Worm (Caenorhabditis elegans) whole organism, young adult: Measurements from ENCODE around the gene dpy-19.

Experiments used
- B0035.1 ChIP-seq: sonication (generic microtip); optimal IDR thresholded peaks from 2 replicates; lab custom pipeline; 2016; ENCODE audit warnings: missing genetic modification characterization, mild to moderate bottlenecking, missing compliant biosample characterization, missing genotype, missing genetic modification reagents
- B0261.1 ChIP-seq: sonication (generic microtip); optimal IDR thresholded peaks from 2 replicates; lab custom pipeline; 2016; ENCODE audit warnings: mild to moderate bottlenecking, missing genetic modification characterization, moderate library complexity, missing compliant biosample characterization
- F10E7.11 ChIP-seq: sonication (generic microtip); optimal IDR thresholded peaks from 2 replicates; lab custom pipeline; 2017; ENCODE audit warnings: mild to moderate bottlenecking, missing genetic modification characterization, moderate library complexity, missing compliant biosample characterization
- F23B12.7 ChIP-seq: sonication (generic microtip); optimal IDR thresholded peaks from 2 replicates; lab custom pipeline; 2017; ENCODE audit warnings: missing genetic modification characterization, mild to moderate bottlenecking, missing compliant biosample characterization, antibody characterized with exemption, moderate library complexity; ENCODE audit not compliant: insufficient read depth
- F57C9.4 ChIP-seq: sonication (generic microtip); optimal IDR thresholded peaks from 2 replicates; lab custom pipeline; 2017; ENCODE audit warnings: mild to moderate bottlenecking, missing genetic modification characterization, missing compliant biosample characterization
- T26A5.8 ChIP-seq: sonication (generic microtip); optimal IDR thresholded peaks from 2 replicates; lab custom pipeline; 2016; ENCODE audit warnings: missing genetic modification characterization, missing compliant biosample characterization
- Y53G8AR.9 ChIP-seq: fragments of 200-800 bp; sonication (Bioruptor generic); conservative IDR thresholded peaks from 2 replicates; pipeline ENCODE4 v1.3.6; 2022; ENCODE audit warnings: missing genetic modification reagents, missing genetic modification characterization, missing compliant biosample characterization
- Y56A3A.18 ChIP-seq: fragments of 200-800 bp; sonication (Bioruptor generic); IDR thresholded peaks from 2 replicates; pipeline ENCODE4 v1.3.6; 2022; ENCODE audit warnings: missing genetic modification reagents, missing genetic modification characterization, missing compliant biosample characterization
- ZK185.1 ChIP-seq: sonication (generic microtip); optimal IDR thresholded peaks from 2 replicates; lab custom pipeline; 2016; ENCODE audit warnings: mild to moderate bottlenecking, missing genetic modification characterization, missing compliant biosample characterization; ENCODE audit not compliant: poor library complexity, severe bottlenecking
- aptf-3 ChIP-seq: fragments of 200-800 bp; sonication (Bioruptor generic); IDR thresholded peaks from 2 replicates; pipeline ENCODE4 v1.3.6; 2022; ENCODE audit warnings: missing genetic modification characterization, missing compliant biosample characterization
- atf-7 ChIP-seq: sonication (generic microtip); optimal IDR thresholded peaks from 2 replicates; lab custom pipeline; 2017; ENCODE audit warnings: mild to moderate bottlenecking, missing genetic modification characterization, missing compliant biosample characterization
- attf-3 ChIP-seq: fragments of 200-800 bp; sonication (Bioruptor generic); conservative IDR thresholded peaks from 2 replicates; pipeline ENCODE4 v1.3.6; 2022; ENCODE audit warnings: missing genetic modification reagents, missing genetic modification characterization, missing compliant biosample characterization
- attf-5 ChIP-seq: fragments of 200-800 bp; sonication (Bioruptor generic); optimal IDR thresholded peaks from 2 replicates; lab custom pipeline; 2018; ENCODE audit warnings: mild to moderate bottlenecking, missing genetic modification characterization, missing compliant biosample characterization
- bed-2 ChIP-seq: fragments of 200-800 bp; sonication (Bioruptor generic); IDR thresholded peaks from 2 replicates; pipeline ENCODE4 v1.3.6; 2022; ENCODE audit warnings: missing genetic modification reagents, missing genetic modification characterization, missing compliant biosample characterization
- cebp-1 ChIP-seq, 2 experiments: fragments of 200-800 bp in 1 of 2; sonication (Bioruptor generic) in 1 of 2; sonication (generic microtip) in 1 of 2; IDR thresholded peaks in 1 of 2; optimal IDR thresholded peaks in 1 of 2; 2 replicates each; pipeline versions ENCODE4 v1.3.6 to Lab custom; 2017 to 2022; ENCODE audit warnings: missing compliant biosample characterization in 2 of 2, missing genetic modification characterization in 2 of 2, mild to moderate bottlenecking in 1 of 2, missing genetic modification reagents in 1 of 2, moderate library complexity in 1 of 2
- cebp-2 ChIP-seq: fragments of 200-800 bp; sonication (Bioruptor generic); IDR thresholded peaks from 2 replicates; pipeline ENCODE4 v1.3.6; 2022; ENCODE audit warnings: missing genetic modification characterization, missing compliant biosample characterization
- ceh-100 ChIP-seq: fragments of 200-800 bp; sonication (Bioruptor generic); IDR thresholded peaks from 2 replicates; pipeline ENCODE4 v1.3.6; 2022; ENCODE audit warnings: missing genetic modification reagents, missing genetic modification characterization, missing compliant biosample characterization
- ceh-27 ChIP-seq: fragments of 200-800 bp; sonication (Bioruptor generic); optimal IDR thresholded peaks from 2 replicates; lab custom pipeline; 2018; ENCODE audit warnings: mild to moderate bottlenecking, missing genetic modification characterization, moderate library complexity, missing compliant biosample characterization
- ceh-40 ChIP-seq: fragments of 200-800 bp; sonication (Bioruptor generic); IDR thresholded peaks from 2 replicates; pipeline ENCODE4 v1.3.6; 2022; ENCODE audit warnings: missing genetic modification characterization, missing compliant biosample characterization
- ceh-79 ChIP-seq: sonication (generic microtip); optimal IDR thresholded peaks from 2 replicates; lab custom pipeline; 2017; ENCODE audit warnings: mild to moderate bottlenecking, missing genetic modification characterization, missing compliant biosample characterization
- die-1 ChIP-seq: sonication (generic microtip); optimal IDR thresholded peaks from 2 replicates; lab custom pipeline; 2016; ENCODE audit warnings: missing genotype, mild to moderate bottlenecking, missing genetic modification characterization, missing compliant biosample characterization
- dpff-1 ChIP-seq: sonication (generic microtip); optimal IDR thresholded peaks from 2 replicates; lab custom pipeline; 2017; ENCODE audit warnings: mild to moderate bottlenecking, missing genetic modification characterization, missing compliant biosample characterization
- ekl-4 ChIP-seq: fragments of 200-800 bp; sonication (Bioruptor generic); IDR thresholded peaks from 2 replicates; pipeline ENCODE4 v1.3.6; 2022; ENCODE audit warnings: missing genetic modification reagents, missing genetic modification characterization, missing compliant biosample characterization
- gei-17 ChIP-seq: fragments of 200-800 bp; sonication (Bioruptor generic); optimal IDR thresholded peaks from 2 replicates; lab custom pipeline; 2018; ENCODE audit warnings: mild to moderate bottlenecking, missing genetic modification characterization, missing compliant biosample characterization
- hlh-12 ChIP-seq: sonication (generic microtip); optimal IDR thresholded peaks from 2 replicates; lab custom pipeline; 2016; ENCODE audit warnings: missing genetic modification characterization, missing compliant biosample characterization
- hmg-1.2 ChIP-seq: fragments of 200-800 bp; sonication (Bioruptor generic); IDR thresholded peaks from 2 replicates; pipeline ENCODE4 v1.3.6; 2022; ENCODE audit warnings: missing genetic modification reagents, missing genetic modification characterization, missing compliant biosample characterization
- let-526 ChIP-seq: fragments of 200-800 bp; sonication (Bioruptor generic); IDR thresholded peaks from 2 replicates; pipeline ENCODE4 v1.3.6; 2022; ENCODE audit warnings: missing genetic modification reagents, missing genetic modification characterization, missing compliant biosample characterization
- let-607 ChIP-seq, 2 experiments: fragments of 200-800 bp in 1 of 2; sonication (Bioruptor generic) in 1 of 2; sonication (generic microtip) in 1 of 2; optimal IDR thresholded peaks; 2 replicates each; lab custom pipeline; 2016 to 2018; ENCODE audit warnings: mild to moderate bottlenecking in 2 of 2, missing compliant biosample characterization in 2 of 2, missing genetic modification characterization in 2 of 2, moderate library complexity in 2 of 2, missing genotype in 1 of 2
- lin-26 ChIP-seq: fragments of 200-800 bp; sonication (Bioruptor generic); IDR thresholded peaks from 2 replicates; pipeline ENCODE4 v1.3.6; 2022; ENCODE audit warnings: missing genetic modification reagents, missing genetic modification characterization, missing compliant biosample characterization
- lin-40 ChIP-seq: sonication (generic microtip); optimal IDR thresholded peaks from 2 replicates; lab custom pipeline; 2016; ENCODE audit warnings: missing genetic modification characterization, mild to moderate bottlenecking, missing compliant biosample characterization, missing genotype, missing genetic modification reagents
- lin-54 ChIP-seq: fragments of 200-800 bp; sonication (Bioruptor generic); optimal IDR thresholded peaks from 2 replicates; lab custom pipeline; 2018; ENCODE audit warnings: mild to moderate bottlenecking, missing genetic modification characterization, missing compliant biosample characterization
- lir-1 ChIP-seq: fragments of 200-800 bp; sonication (Bioruptor generic); conservative IDR thresholded peaks from 2 replicates; pipeline ENCODE4 v1.3.6; 2022; ENCODE audit warnings: missing genetic modification reagents, missing genetic modification characterization, missing compliant biosample characterization
- madf-3 ChIP-seq: fragments of 200-800 bp; sonication (Bioruptor generic); IDR thresholded peaks from 2 replicates; pipeline ENCODE4 v1.3.6; 2022; ENCODE audit warnings: missing genetic modification reagents, missing genetic modification characterization, missing compliant biosample characterization
- madf-6 ChIP-seq: fragments of 200-800 bp; sonication (Bioruptor generic); IDR thresholded peaks from 2 replicates; pipeline ENCODE4 v1.3.6; 2022; ENCODE audit warnings: missing genetic modification reagents, missing genetic modification characterization, missing compliant biosample characterization
- nfyb-1 ChIP-seq: fragments of 200-800 bp; sonication (Bioruptor generic); IDR thresholded peaks from 2 replicates; pipeline ENCODE4 v1.3.6; 2022; ENCODE audit warnings: missing genetic modification reagents, missing genetic modification characterization, missing compliant biosample characterization
- nhr-80 ChIP-seq: sonication (generic microtip); optimal IDR thresholded peaks from 2 replicates; lab custom pipeline; 2016; ENCODE audit warnings: missing genetic modification characterization, missing compliant biosample characterization
- pha-4 ChIP-seq: fragments of 150-350 bp; sonication (generic microtip); optimal IDR thresholded peaks from 2 replicates; lab custom pipeline; 2014; ENCODE audit warnings: missing biosample characterization, missing genetic modification reagents, missing genetic modification characterization
- rec-8 ChIP-seq, 2 experiments: sonication (generic microtip); optimal IDR thresholded peaks; 2 replicates each; lab custom pipeline; 2016; ENCODE audit warnings: mild to moderate bottlenecking in 2 of 2, missing genetic modification characterization in 2 of 2, missing genetic modification reagents in 2 of 2, missing genotype in 2 of 2, missing biosample characterization in 1 of 2, missing compliant biosample characterization in 1 of 2, moderate library complexity in 1 of 2
- repo-1 ChIP-seq: sonication (generic microtip); optimal IDR thresholded peaks from 2 replicates; lab custom pipeline; 2017; ENCODE audit warnings: mild to moderate bottlenecking, missing genetic modification characterization, missing compliant biosample characterization
- tbp1 ChIP-seq: fragments of 200-800 bp; sonication (Bioruptor generic); optimal IDR thresholded peaks from 2 replicates; lab custom pipeline; 2018; ENCODE audit warnings: mild to moderate bottlenecking, missing genetic modification characterization, missing compliant biosample characterization
- tlf-1 ChIP-seq: fragments of 200-800 bp; sonication (Bioruptor generic); optimal IDR thresholded peaks from 2 replicates; lab custom pipeline; 2018; ENCODE audit warnings: mild to moderate bottlenecking, missing genetic modification characterization, missing compliant biosample characterization
- xnd-1 ChIP-seq: sonication (generic microtip); optimal IDR thresholded peaks from 2 replicates; lab custom pipeline; 2016; ENCODE audit warnings: missing genotype, missing genetic modification reagents, missing genetic modification characterization, missing compliant biosample characterization
- zim-3 ChIP-seq: sonication (generic microtip); optimal IDR thresholded peaks from 2 replicates; lab custom pipeline; 2017; ENCODE audit warnings: mild to moderate bottlenecking, missing genetic modification characterization, moderate library complexity, missing compliant biosample characterization
- ztf-3 ChIP-seq: fragments of 200-800 bp; sonication (Bioruptor generic); optimal IDR thresholded peaks from 2 replicates; lab custom pipeline; 2018; ENCODE audit warnings: mild to moderate bottlenecking, missing genetic modification characterization, missing compliant biosample characterization

Gene dpy-19

DNA sequence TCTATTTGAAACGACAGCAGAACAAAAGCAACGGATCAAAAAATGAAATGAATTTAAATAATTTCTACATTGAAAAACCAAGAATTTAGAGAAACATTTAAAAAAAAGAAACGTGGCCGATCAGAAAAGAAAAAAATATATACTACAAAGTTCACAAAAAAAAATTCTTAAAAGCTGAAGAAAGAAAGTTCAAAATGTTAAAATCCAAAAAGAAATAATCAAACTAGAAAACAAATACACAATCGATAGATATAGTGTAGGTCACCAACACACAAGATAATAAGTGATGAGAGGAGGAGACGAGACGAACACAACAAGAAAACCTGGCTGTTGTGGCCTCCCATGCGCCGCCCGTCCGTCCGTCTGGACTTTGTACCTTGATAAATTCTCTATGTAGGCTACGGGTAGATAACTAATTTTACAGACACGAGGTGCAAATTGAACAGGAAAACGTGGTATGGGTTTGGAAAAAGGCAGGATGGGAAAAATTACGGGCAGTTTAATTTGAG lies 21.2 kb upstream of the dpy-19 start, which contains the start of gene hadb-1:
hadb-1 (minus strand) TSS at position 51 of the 509 bp plus-strand sequence.
- TF ChIP-seq repo-1 (tag; lab: Kevin White, UChicago) (peak; percentile 10), attf-5 (GFP tag; lab: Kevin White, UChicago) (peak; percentile 12), gei-17 (no peak), pha-4 (tag; lab: Kevin White, UChicago) (no peak), attf-3 (no peak), nhr-80 (peak; percentile 56), cebp-1 (GFP tag; IDR thresholded peaks at IDR 0.05; lab: Robert Waterston, UW) (no peak), cebp-1 (tag; optimal IDR thresholded peaks at IDR 0.05; lab: Kevin White, UChicago) (peak; percentile 28), lin-26 (GFP tag; lab: Robert Waterston, UW) (0 out of 2 replicates have a peak, but pooled peaks have one; percentile 7), lir-1 (GFP tag; lab: Robert Waterston, UW) (0 out of 2 replicates have a peak, but pooled peaks have one; percentile 7), rec-8 (tag; optimal IDR thresholded peaks at IDR 0.05; lab: Kevin White, UChicago) (no peak), zim-3 (tag; lab: Kevin White, UChicago) (no peak), let-526 (0 out of 2 replicates have a peak, but pooled peaks have one; percentile 22)

DNA sequence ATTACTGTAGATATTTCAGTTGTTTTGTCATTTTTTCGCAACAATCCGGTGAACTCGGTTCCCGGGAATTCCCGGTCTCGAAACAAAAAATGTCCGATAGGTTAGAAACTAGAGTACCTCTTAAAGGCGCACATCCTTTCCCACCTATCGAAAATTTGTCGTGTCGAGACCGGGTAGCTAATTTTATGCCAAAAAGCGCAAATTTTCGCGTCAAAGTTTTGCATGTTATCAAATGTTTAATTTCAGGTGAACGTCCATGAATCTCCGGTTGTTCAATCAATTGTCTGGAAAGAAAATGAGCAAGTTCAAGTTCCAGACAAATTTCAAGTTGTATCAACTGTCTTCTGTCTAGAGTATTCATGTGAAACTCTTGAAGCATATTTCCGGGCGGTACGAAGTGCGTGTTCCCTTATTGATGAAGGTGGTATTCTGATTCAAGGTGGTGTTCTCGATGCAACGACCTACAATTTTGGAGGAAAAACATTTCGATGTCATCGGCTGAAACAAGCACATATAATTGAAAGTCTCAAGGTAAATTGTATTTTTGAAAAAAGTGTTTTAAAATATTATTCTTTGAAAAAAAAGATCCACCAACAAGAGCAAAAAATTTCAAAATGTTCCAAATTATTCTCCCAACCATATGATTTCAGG lies 18.4 kb upstream of the dpy-19 start:
- TF ChIP-seq ceh-79 (tag; lab: Kevin White, UChicago) (peak; percentile 9), ceh-100 (GFP tag; lab: Robert Waterston, UW) (0 out of 2 replicates have a peak, but pooled peaks have one; percentile 23), let-607 (tag; optimal IDR thresholded peaks at IDR 0.05; lab: Kevin White, UChicago) (peak in 1 of 2 experiments; percentile 3), atf-7 (tag; lab: Kevin White, UChicago) (peak; percentile 70), cebp-1 (GFP tag; IDR thresholded peaks at IDR 0.05; lab: Robert Waterston, UW) (peak; percentile 42; the same call in 1 of the 2 replicates), cebp-1 (tag; optimal IDR thresholded peaks at IDR 0.05; lab: Kevin White, UChicago) (peak; percentile 53), tlf-1 (peak; percentile 71), dpff-1 (tag; lab: Kevin White, UChicago) (peak; percentile 64), aptf-3 (GFP tag; lab: Robert Waterston, UW) (no peak), Y56A3A.18 (peak; percentile 79), hlh-12 (tag; lab: Kevin White, UChicago) (no peak), cebp-2 (GFP tag; lab: Robert Waterston, UW) (0 out of 2 replicates have a peak, but pooled peaks have one; percentile 7), lin-54 (GFP tag; lab: Kevin White, UChicago) (peak; percentile 11), hmg-1.2 (GFP tag; lab: Robert Waterston, UW) (peak; percentile 26; the same call in 1 of the 2 replicates), T26A5.8 (tag; lab: Kevin White, UChicago) (peak; percentile 29), ceh-27 (GFP tag; lab: Kevin White, UChicago) (no peak), xnd-1 (no peak), B0035.1 (tag; lab: Kevin White, UChicago) (peak; percentile 32), ekl-4 (GFP tag; lab: Robert Waterston, UW) (peak; percentile 76; the same call in 1 of the 2 replicates), F23B12.7 (no peak), die-1 (tag; lab: Kevin White, UChicago) (no peak), nfyb-1 (GFP tag; lab: Robert Waterston, UW) (peak; percentile 80), Y53G8AR.9 (GFP tag; lab: Robert Waterston, UW) (peak; percentile 66; the same call in 1 of the 2 replicates), ZK185.1 (peak; percentile 28), ztf-3 (GFP tag; lab: Kevin White, UChicago) (peak; percentile 17), F57C9.4 (peak; percentile 64), B0261.1 (no peak), madf-6 (peak; percentile 63), F10E7.11 (peak; percentile 83), madf-3 (GFP tag; lab: Robert Waterston, UW) (0 out of 2 replicates have a peak, but pooled peaks have one; percentile 56), tbp1 (GFP tag; lab: Kevin White, UChicago) (no peak), lin-40 (tag; lab: Kevin White, UChicago) (no peak), ceh-40 (GFP tag; lab: Robert Waterston, UW) (peak; percentile 81), bed-2 (GFP tag; lab: Robert Waterston, UW) (no peak)
